Worm (Caenorhabditis elegans) whole organism, L4/young adult: ENCODE results near the gene srt-27.
A peak's percentile ranks its signal among the peaks of the same experiment; 100 is the strongest.

ENCODE experiments used
- W03F9.2 ChIP-seq: fragments of 150-350 bp; optimal IDR thresholded peaks from 2 replicates; lab custom pipeline; 2014; ENCODE audit warnings: missing biosample characterization, missing genetic modification characterization
- dao-5 ChIP-seq: sonication (generic microtip); optimal IDR thresholded peaks from 2 replicates; lab custom pipeline; 2016; ENCODE audit warnings: missing genotype, missing genetic modification characterization, moderate library complexity, missing compliant biosample characterization
- him-1 ChIP-seq: sonication (generic microtip); optimal IDR thresholded peaks from 2 replicates; lab custom pipeline; 2016; ENCODE audit warnings: missing genotype, missing genetic modification reagents, missing genetic modification characterization, missing compliant biosample characterization

srt-27 gene

ce11 chrV:2710192-2710591 lies 10.5 kb downstream of the srt-27 start:
- no peak for TF ChIP-seq W03F9.2 (tag; lab: Kevin White, UChicago)
- TF ChIP-seq dao-5 (tag; lab: Kevin White, UChicago), result no peak
- no peak for TF ChIP-seq him-1 (tag; lab: Kevin White, UChicago)

ce11 chrV:2706379-2706778 lies 14.3 kb downstream of the srt-27 start:
- TF ChIP-seq dao-5 (tag; lab: Kevin White, UChicago) (no peak), W03F9.2 (tag; lab: Kevin White, UChicago) (no peak), him-1 (tag; lab: Kevin White, UChicago) (no peak)

DNA sequence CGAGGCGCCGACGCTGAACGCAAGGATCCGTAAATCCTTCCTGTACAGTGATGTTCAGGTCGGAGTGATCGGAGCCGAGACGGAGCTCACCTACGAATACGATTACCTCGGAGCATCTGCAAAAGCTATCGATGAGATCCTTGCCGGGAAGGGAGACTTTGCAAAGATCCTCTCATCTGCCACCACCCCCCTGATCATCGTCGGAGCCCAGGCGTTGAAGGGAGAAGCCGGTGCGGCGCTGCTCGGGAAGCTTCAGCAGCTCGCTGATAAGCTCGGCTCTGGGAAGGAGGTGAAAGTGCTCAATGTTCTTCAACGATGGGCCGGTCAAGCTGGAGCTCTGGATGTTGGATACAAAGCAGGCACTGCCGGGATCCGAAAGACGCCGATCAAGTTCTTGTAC lies 17.4 kb downstream of the srt-27 start:
- TF ChIP-seq him-1 (tag; lab: Kevin White, UChicago), result no peak

DNA sequence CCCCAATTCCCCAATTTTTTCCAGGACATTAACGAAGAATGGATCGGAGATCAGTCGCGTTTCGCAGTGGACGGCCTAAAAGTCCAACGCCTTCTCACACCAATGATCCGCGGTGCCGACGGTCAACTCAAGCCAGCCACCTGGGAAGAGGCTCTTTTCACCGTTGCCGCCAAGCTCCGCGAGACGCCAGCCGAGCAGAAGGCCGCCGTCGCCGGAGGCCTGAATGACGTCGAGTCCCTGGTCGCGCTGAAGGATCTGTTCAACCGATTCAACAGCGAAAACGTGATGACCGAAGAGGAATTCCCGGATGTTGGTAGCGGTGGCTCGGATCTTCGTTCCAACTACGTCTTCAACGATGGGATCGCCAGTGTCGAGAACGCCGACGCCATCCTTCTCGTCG lies 17.8 kb downstream of the srt-27 start:
- no peak for TF ChIP-seq dao-5 (tag; lab: Kevin White, UChicago)
- TF ChIP-seq him-1 (tag; lab: Kevin White, UChicago), result no peak
- TF ChIP-seq W03F9.2 (tag; lab: Kevin White, UChicago), result no peak

DNA sequence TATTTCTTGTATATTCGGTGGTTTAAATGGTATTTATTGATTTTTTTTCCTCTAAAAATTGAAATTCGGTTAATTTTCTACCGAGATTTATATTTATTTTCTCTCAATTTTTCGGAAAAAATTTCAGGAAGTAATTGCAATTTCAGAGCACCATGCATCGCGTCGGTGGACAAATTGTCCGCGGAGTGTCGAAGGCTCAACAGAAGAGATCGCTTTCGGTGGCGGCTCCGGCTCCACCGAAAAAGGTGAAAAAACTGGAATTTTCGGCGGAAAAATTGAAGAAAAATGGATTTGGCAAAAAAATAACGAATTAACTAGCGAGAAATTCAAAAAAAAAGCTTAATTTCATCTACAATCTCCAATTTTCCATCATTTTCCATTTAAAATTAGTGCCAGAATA lies 21.8 kb downstream of the srt-27 start, which contains the start of gene nuo-5:
TSS of gene nuo-5 (plus strand) at position 147 of the 400 bp plus-strand sequence.
- TF ChIP-seq dao-5 (tag; lab: Kevin White, UChicago) (no peak), W03F9.2 (tag; lab: Kevin White, UChicago) (no peak), him-1 (tag; lab: Kevin White, UChicago) (no peak)

DNA sequence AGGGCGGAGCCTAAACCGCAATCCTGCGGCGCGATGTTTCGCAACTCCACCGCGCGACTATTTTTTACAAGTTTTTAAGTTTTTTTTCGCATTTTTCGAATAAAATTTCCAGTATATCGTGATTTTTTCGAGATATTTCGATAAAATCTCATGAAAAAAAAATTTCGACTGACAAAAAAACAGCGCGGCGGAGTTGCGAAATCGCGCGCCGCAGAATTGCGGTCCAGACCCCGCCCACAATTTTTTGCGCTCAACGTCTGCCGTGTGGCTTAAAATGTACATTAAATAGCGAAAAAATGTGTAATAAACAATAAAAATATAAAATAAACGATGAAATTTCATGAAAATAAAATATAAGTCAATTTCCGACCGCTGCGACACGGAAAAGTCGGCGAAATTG lies 23.0 kb downstream of the srt-27 start:
- TF ChIP-seq W03F9.2 (tag; lab: Kevin White, UChicago) (no peak), him-1 (tag; lab: Kevin White, UChicago) (no peak), dao-5 (tag; lab: Kevin White, UChicago) (no peak)

DNA sequence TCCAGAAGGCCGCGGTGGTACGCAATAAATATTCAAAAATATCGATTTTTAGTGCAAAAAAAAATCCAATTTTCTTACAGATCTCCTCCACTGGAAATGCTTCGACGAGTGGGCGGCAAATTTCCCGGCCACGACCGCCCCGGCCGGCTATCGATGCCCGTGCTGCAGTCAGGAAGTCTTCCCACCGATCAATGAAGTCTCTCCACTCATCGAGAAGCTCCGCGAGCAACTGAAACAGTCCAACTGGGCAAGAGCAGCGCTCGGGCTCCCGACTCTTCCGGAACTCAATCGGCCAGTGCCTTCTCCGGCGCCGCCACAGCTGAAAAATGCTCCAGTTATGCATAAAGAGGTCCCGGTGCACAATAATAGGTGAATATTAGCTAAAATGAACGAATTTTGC lies 24.7 kb downstream of the srt-27 start, which contains the start of gene Y45G12B.3:
TSS of gene Y45G12B.3 (minus strand) at position 320 of the 400 bp plus-strand sequence.
- TF ChIP-seq W03F9.2 (tag; lab: Kevin White, UChicago) (no peak), dao-5 (tag; lab: Kevin White, UChicago) (no peak), him-1 (tag; lab: Kevin White, UChicago) (no peak)

DNA sequence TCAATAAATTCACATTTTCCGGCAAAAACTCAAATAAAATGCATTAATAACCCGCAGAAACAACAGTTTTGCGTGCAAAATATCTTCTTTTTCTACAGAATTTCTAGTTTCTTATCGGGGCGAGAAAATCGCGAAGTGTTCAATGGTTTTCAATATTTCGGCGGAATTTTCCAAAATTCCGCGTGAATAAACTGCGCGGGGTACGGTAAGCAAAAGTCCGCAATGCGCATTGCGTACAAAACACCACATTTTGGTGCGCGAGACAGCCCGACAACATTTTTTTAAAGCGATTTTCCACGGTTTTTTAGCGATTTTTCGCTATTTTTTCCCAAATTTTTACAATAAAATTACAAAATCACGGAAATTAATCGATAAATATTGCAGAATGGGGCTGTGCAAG lies 26.3 kb downstream of the srt-27 start, which contains the start of gene Y45G12B.2:
TSS of gene Y45G12B.2 (plus strand) at position 383 of the 400 bp plus-strand sequence.
- TF ChIP-seq dao-5 (tag; lab: Kevin White, UChicago), result no peak
- peak; percentile 43 for TF ChIP-seq W03F9.2 (tag; lab: Kevin White, UChicago)

ce11 chrV:2690948-2691347 lies 29.7 kb downstream of the srt-27 start:
- no peak for TF ChIP-seq dao-5 (tag; lab: Kevin White, UChicago)
- TF ChIP-seq him-1 (tag; lab: Kevin White, UChicago), result no peak
- TF ChIP-seq W03F9.2 (tag; lab: Kevin White, UChicago), result no peak

- no peak for TF ChIP-seq him-1 (tag; lab: Kevin White, UChicago)
- TF ChIP-seq W03F9.2 (tag; lab: Kevin White, UChicago), result no peak
- no peak for TF ChIP-seq dao-5 (tag; lab: Kevin White, UChicago)
These were observed 30.2 kb downstream of the srt-27 start for ce11 chrV:2690478-2690877.

- TF ChIP-seq him-1 (tag; lab: Kevin White, UChicago), result no peak
- no peak for TF ChIP-seq W03F9.2 (tag; lab: Kevin White, UChicago)
- TF ChIP-seq dao-5 (tag; lab: Kevin White, UChicago), result no peak
These were observed 32.1 kb downstream of the srt-27 start for ce11 chrV:2688562-2688961.

DNA sequence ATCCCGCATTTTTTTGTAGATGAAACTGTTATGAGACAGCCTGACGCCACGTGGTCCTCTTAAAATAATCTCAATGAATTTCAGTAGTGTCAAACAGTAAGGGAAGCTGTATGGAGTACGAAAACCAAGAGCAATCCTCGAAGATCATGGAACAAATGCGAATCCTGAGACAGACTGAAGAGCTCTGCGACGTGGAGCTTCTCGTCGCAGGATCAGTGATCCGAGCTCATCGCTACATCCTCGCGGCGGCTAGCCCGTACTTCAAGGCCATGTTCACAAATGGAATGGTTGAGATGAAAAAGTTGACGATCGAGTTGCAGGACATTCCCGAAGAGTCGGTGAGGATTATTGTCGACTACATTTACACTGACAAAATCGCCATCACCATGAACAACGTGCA lies 36.4 kb downstream of the srt-27 start:
- TF ChIP-seq him-1 (tag; lab: Kevin White, UChicago), result no peak
- TF ChIP-seq W03F9.2 (tag; lab: Kevin White, UChicago), result no peak
- no peak for TF ChIP-seq dao-5 (tag; lab: Kevin White, UChicago)

ce11 chrV:2683497-2683896 lies 37.2 kb downstream of the srt-27 start:
- no peak for TF ChIP-seq him-1 (tag; lab: Kevin White, UChicago)
- TF ChIP-seq W03F9.2 (tag; lab: Kevin White, UChicago), result no peak
- no peak for TF ChIP-seq dao-5 (tag; lab: Kevin White, UChicago)

DNA sequence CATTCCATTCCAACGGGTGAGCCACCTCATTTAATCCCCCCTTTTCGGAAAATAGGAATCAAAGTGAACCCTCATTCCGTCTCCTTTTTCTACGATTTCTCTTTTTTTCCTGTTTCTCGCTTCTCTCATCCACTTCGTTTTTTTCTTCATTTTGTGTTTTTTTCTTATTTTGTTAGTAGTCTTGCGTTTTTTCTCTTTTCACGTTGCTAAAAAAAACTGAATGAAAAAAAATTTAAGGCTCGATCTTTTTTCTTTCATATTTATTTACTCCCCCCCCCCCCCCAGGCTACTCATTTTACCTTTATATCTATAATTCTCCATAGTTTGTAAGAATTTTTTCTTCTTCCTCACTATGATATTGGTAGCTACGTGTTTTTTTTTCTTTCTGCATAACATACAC lies 43.0 kb downstream of the srt-27 start:
- TF ChIP-seq W03F9.2 (tag; lab: Kevin White, UChicago) (no peak), dao-5 (tag; lab: Kevin White, UChicago) (no peak), him-1 (tag; lab: Kevin White, UChicago) (no peak)

DNA sequence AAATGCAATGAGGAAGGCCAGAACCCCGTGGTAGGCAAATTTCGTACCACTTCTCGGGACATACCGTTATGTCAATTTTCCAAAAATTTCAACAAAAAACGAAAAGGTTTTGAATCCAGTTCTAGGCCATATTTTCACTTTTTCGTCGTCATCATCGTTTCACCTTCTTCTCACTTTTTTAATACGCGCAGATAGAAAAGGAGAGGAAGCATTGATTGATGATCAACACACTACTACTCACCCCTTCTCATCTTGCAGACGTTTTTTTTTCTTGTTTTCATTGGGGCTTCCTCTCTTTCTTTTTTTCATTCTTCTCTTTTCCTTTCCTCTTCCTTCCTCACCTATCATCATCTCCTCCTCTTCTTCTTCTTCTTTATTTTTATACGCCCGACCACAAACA lies 45.0 kb downstream of the srt-27 start:
- TF ChIP-seq him-1 (tag; lab: Kevin White, UChicago) (no peak), dao-5 (tag; lab: Kevin White, UChicago) (no peak), W03F9.2 (tag; lab: Kevin White, UChicago) (no peak)
